Worm (Caenorhabditis elegans): ENCODE measurements around the gene K05B2.2.

DNA sequence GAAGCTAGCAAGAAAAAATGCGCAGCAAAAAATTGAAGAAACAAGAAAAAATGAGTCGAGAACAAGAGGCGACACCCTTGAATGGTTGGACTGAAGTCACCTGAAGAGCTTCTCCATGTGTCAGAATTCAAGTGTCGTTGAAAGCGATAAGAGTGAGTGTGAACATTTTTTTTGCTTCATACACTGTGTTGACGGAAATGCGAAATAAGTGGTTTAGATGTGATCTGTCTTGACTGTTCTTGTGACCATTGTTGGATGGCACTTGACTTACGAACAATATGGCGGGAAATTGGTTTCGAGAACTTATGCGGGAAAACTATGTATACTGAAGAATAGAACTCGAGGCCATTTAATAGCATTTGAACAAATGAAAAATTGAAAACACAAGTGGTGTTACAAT lies 25.9 kb upstream of the K05B2.2 start:
- TF ChIP-seq pha-4 (tag; optimal IDR thresholded peaks at IDR 0.05) = no peak
- no peak for TF ChIP-seq R02D3.7 (tag; optimal IDR thresholded peaks at IDR 0.05)
- no peak for TF ChIP-seq ceh-82 (tag; optimal IDR thresholded peaks at IDR 0.05)
